Fruit fly (Drosophila melanogaster) whole organism, embryonic: Measurements from ENCODE around the gene Sec5.

Source experiments
- CG1024 ChIP-seq: fragments of 200-800 bp; sonication (Bioruptor generic); IDR thresholded peaks from 2 replicates; pipeline ENCODE4 v1.3.6; 2022; ENCODE audit warnings: missing biosample characterization, missing genetic modification characterization
- CG12659 ChIP-seq: fragments of 200-800 bp; sonication (Bioruptor generic); optimal IDR thresholded peaks from 3 replicates; lab custom pipeline; 2017; ENCODE audit warnings: mild to moderate bottlenecking, missing biosample characterization, missing genetic modification reagents, missing genetic modification characterization
- CG12769 ChIP-seq: fragments of 200-800 bp; sonication (Bioruptor generic); optimal IDR thresholded peaks from 2 replicates; lab custom pipeline; 2019; ENCODE audit warnings: missing biosample characterization, mild to moderate bottlenecking, missing genetic modification characterization, moderate library complexity
- CG17361 ChIP-seq: fragments of 200-800 bp; sonication (Bioruptor generic); IDR thresholded peaks from 3 replicates; pipeline ENCODE4 v1.3.6; 2022; ENCODE audit warnings: missing biosample characterization, missing genetic modification characterization
- CG17612 ChIP-seq: fragments of 200-800 bp; sonication (Bioruptor generic); IDR thresholded peaks from 2 replicates; pipeline ENCODE4 v1.3.6; 2022; ENCODE audit warnings: missing biosample characterization, missing genetic modification characterization
- CG18764 ChIP-seq: fragments of 200-800 bp; sonication (Bioruptor generic); optimal IDR thresholded peaks from 3 replicates; lab custom pipeline; 2016; ENCODE audit warnings: missing biosample characterization, missing genetic modification characterization
- CG2875 ChIP-seq: fragments of 200-800 bp; sonication (Bioruptor generic); optimal IDR thresholded peaks from 2 replicates; lab custom pipeline; 2017; ENCODE audit warnings: missing biosample characterization, mild to moderate bottlenecking, missing genetic modification characterization, missing genetic modification reagents
- CG30403 ChIP-seq: fragments of 200-800 bp; sonication (Bioruptor generic); optimal IDR thresholded peaks from 3 replicates; lab custom pipeline; 2016; ENCODE audit warnings: missing biosample characterization, missing genetic modification characterization
- CG30431 ChIP-seq: fragments of 200-800 bp; sonication (Bioruptor generic); optimal IDR thresholded peaks from 2 replicates; lab custom pipeline; 2017; ENCODE audit warnings: missing biosample characterization, missing genetic modification characterization
- CG31224 ChIP-seq: fragments of 200-800 bp; sonication (Bioruptor generic); IDR thresholded peaks from 2 replicates; pipeline ENCODE4 v1.3.6; 2022; ENCODE audit warnings: missing biosample characterization, missing genetic modification characterization
- CG6272 ChIP-seq: fragments of 200-800 bp; sonication (Bioruptor generic); IDR thresholded peaks from 2 replicates; pipeline ENCODE4 v1.3.6; 2022; ENCODE audit warnings: missing biosample characterization, missing genetic modification characterization
- CG9727 ChIP-seq: fragments of 200-800 bp; sonication (Bioruptor generic); optimal IDR thresholded peaks from 3 replicates; lab custom pipeline; 2017; ENCODE audit warnings: missing biosample characterization, mild to moderate bottlenecking, missing genetic modification characterization
- Chrac-16 ChIP-seq: fragments of 200-800 bp; sonication (Bioruptor generic); optimal IDR thresholded peaks from 3 replicates; lab custom pipeline; 2016; ENCODE audit warnings: missing biosample characterization, missing genetic modification characterization
- CrebB ChIP-seq: fragments of 200-800 bp; sonication (Bioruptor generic); optimal IDR thresholded peaks from 3 replicates; lab custom pipeline; 2018; ENCODE audit warnings: missing biosample characterization, mild to moderate bottlenecking, missing genetic modification characterization
- Dek ChIP-seq: fragments of 200-800 bp; sonication (Bioruptor generic); optimal IDR thresholded peaks from 3 replicates; lab custom pipeline; 2019; ENCODE audit warnings: missing biosample characterization, mild to moderate bottlenecking, missing genetic modification characterization, moderate library complexity
- Dip3 ChIP-seq: fragments of 200-800 bp; sonication (Bioruptor generic); optimal IDR thresholded peaks from 3 replicates; lab custom pipeline; 2016; ENCODE audit warnings: missing biosample characterization, missing genetic modification characterization
- E2f2 ChIP-seq: fragments of 200-800 bp; sonication (Bioruptor generic); IDR thresholded peaks from 2 replicates; pipeline ENCODE4 v1.3.6; 2022; ENCODE audit warnings: missing biosample characterization, missing genetic modification characterization
- Eip74EF ChIP-seq, 2 experiments: fragments of 200-800 bp in 1 of 2; fragments of >200 bp in 1 of 2; sonication (Bioruptor generic) in 1 of 2; optimal IDR thresholded peaks; 2 replicates each; lab custom pipeline; 2017 to 2019; ENCODE audit warnings: missing biosample characterization in 2 of 2, missing genetic modification characterization in 2 of 2, mild to moderate bottlenecking in 1 of 2, moderate library complexity in 1 of 2
- Fer1 ChIP-seq: fragments of 200-800 bp; sonication (Bioruptor generic); optimal IDR thresholded peaks from 2 replicates; lab custom pipeline; 2017; ENCODE audit warnings: missing biosample characterization, mild to moderate bottlenecking, missing genetic modification characterization
- Gsc ChIP-seq: fragments of 200-800 bp; sonication (Bioruptor generic); IDR thresholded peaks from 2 replicates; pipeline ENCODE4 v1.3.6; 2022; ENCODE audit warnings: missing biosample characterization, missing genetic modification characterization
- Hr51 ChIP-seq, 2 experiments: fragments of 200-800 bp; sonication (Bioruptor generic); optimal IDR thresholded peaks; 2 replicates in 1 of 2; 3 replicates in 1 of 2; lab custom pipeline; 2016 to 2018; ENCODE audit warnings: missing biosample characterization in 2 of 2, missing genetic modification characterization in 2 of 2, mild to moderate bottlenecking in 1 of 2, moderate library complexity in 1 of 2
- Hr78 ChIP-seq, 2 experiments: fragments of 200-800 bp in 1 of 2; fragments of >200 bp in 1 of 2; sonication (Bioruptor generic) in 1 of 2; optimal IDR thresholded peaks; 2 replicates each; lab custom pipeline; 2017 to 2019; ENCODE audit warnings: missing biosample characterization in 2 of 2, missing genetic modification characterization in 2 of 2, mild to moderate bottlenecking in 1 of 2, moderate library complexity in 1 of 2
- Lpt ChIP-seq: fragments of >200 bp; optimal IDR thresholded peaks from 2 replicates; lab custom pipeline; 2018; ENCODE audit warnings: missing biosample characterization, missing genetic modification characterization
- Myb ChIP-seq: fragments of 200-800 bp; sonication (Bioruptor generic); optimal IDR thresholded peaks from 2 replicates; lab custom pipeline; 2016; ENCODE audit warnings: missing biosample characterization, missing genetic modification characterization
- NfI ChIP-seq: fragments of 200-800 bp; sonication (Bioruptor generic); optimal IDR thresholded peaks from 3 replicates; lab custom pipeline; 2018; ENCODE audit warnings: missing biosample characterization, mild to moderate bottlenecking, missing genetic modification characterization, moderate library complexity
- Oaz ChIP-seq: fragments of 200-800 bp; sonication (Bioruptor generic); IDR thresholded peaks from 2 replicates; pipeline ENCODE4 v1.3.6; 2022; ENCODE audit warnings: missing biosample characterization, missing genetic modification characterization
- Sin3A ChIP-seq: fragments of >200 bp; optimal IDR thresholded peaks from 2 replicates; lab custom pipeline; 2018
- bcd ChIP-seq: fragments of 200-800 bp; sonication (Bioruptor generic); optimal IDR thresholded peaks from 2 replicates; lab custom pipeline; 2017; ENCODE audit warnings: missing biosample characterization, mild to moderate bottlenecking, missing genetic modification characterization
- bowl ChIP-seq: fragments of 200-800 bp; sonication (Bioruptor generic); IDR thresholded peaks from 2 replicates; pipeline ENCODE4 v1.3.6; 2022; ENCODE audit warnings: missing biosample characterization, missing genetic modification characterization
- bsh ChIP-seq, 2 experiments: fragments of 200-800 bp; sonication (Bioruptor generic); optimal IDR thresholded peaks; 2 replicates each; lab custom pipeline; 2017 to 2018; ENCODE audit warnings: mild to moderate bottlenecking in 2 of 2, missing biosample characterization in 2 of 2, missing genetic modification characterization in 2 of 2, moderate library complexity in 1 of 2
- cg ChIP-seq: fragments of 200-800 bp; sonication (Bioruptor generic); optimal IDR thresholded peaks from 3 replicates; lab custom pipeline; 2019; ENCODE audit warnings: missing biosample characterization, mild to moderate bottlenecking, missing genetic modification characterization, moderate library complexity
- crc ChIP-seq: fragments of 200-800 bp; sonication (Bioruptor generic); optimal IDR thresholded peaks from 2 replicates; lab custom pipeline; 2016; ENCODE audit warnings: missing biosample characterization, missing genetic modification characterization
- dmrt99B ChIP-seq: fragments of 200-800 bp; sonication (Bioruptor generic); optimal IDR thresholded peaks from 2 replicates; lab custom pipeline; 2018; ENCODE audit warnings: missing biosample characterization, mild to moderate bottlenecking, missing genetic modification characterization, moderate library complexity
- exex ChIP-seq: fragments of 200-800 bp; sonication (Bioruptor generic); optimal IDR thresholded peaks from 4 replicates; lab custom pipeline; 2018; ENCODE audit warnings: missing biosample characterization, mild to moderate bottlenecking, missing genetic modification characterization, moderate library complexity
- grn ChIP-seq: fragments of 200-800 bp; sonication (Bioruptor generic); optimal IDR thresholded peaks from 3 replicates; lab custom pipeline; 2017; ENCODE audit warnings: missing biosample characterization, missing genetic modification characterization
- ham ChIP-seq: fragments of 200-800 bp; sonication (Bioruptor generic); IDR thresholded peaks from 2 replicates; pipeline ENCODE4 v1.3.6; 2022; ENCODE audit warnings: missing biosample characterization, missing genetic modification characterization
- lbe ChIP-seq: fragments of 200-800 bp; sonication (Bioruptor generic); optimal IDR thresholded peaks from 2 replicates; lab custom pipeline; 2016; ENCODE audit warnings: missing biosample characterization, mild to moderate bottlenecking, missing genetic modification characterization
- mam ChIP-seq: fragments of 200-800 bp; sonication (Bioruptor generic); optimal IDR thresholded peaks from 3 replicates; lab custom pipeline; 2016; ENCODE audit warnings: missing biosample characterization, missing genetic modification characterization
- nom ChIP-seq: fragments of 200-800 bp; sonication (Bioruptor generic); optimal IDR thresholded peaks from 2 replicates; lab custom pipeline; 2017; ENCODE audit warnings: missing biosample characterization, missing genetic modification characterization, mild to moderate bottlenecking, moderate library complexity, missing genetic modification reagents
- onecut ChIP-seq: fragments of 200-800 bp; sonication (Bioruptor generic); IDR thresholded peaks from 2 replicates; pipeline ENCODE4 v1.3.6; 2022; ENCODE audit warnings: missing biosample characterization, missing genetic modification characterization
- otp ChIP-seq: fragments of 200-800 bp; sonication (Bioruptor generic); IDR thresholded peaks from 3 replicates; pipeline ENCODE4, ENCODE4 v1.3.6; 2022; ENCODE audit warnings: missing biosample characterization, missing genetic modification characterization
- pan ChIP-seq, 4 experiments: fragments of >200 bp in 3 of 4; fragments of 200-800 bp in 1 of 4; sonication (Bioruptor generic) in 1 of 4; optimal IDR thresholded peaks in 3 of 4; IDR thresholded peaks in 1 of 4; 2 replicates each; pipeline versions ENCODE4 v1.3.6 to Lab custom; 2017 to 2022; ENCODE audit warnings: missing biosample characterization in 2 of 4, missing genetic modification characterization in 2 of 4, mixed read lengths in 1 of 4
- pnt ChIP-seq: fragments of 200-800 bp; sonication (Bioruptor generic); optimal IDR thresholded peaks from 3 replicates; lab custom pipeline; 2016; ENCODE audit warnings: missing biosample characterization, missing genetic modification characterization
- pros ChIP-seq: fragments of 200-800 bp; sonication (Bioruptor generic); optimal IDR thresholded peaks from 3 replicates; lab custom pipeline; 2019; ENCODE audit warnings: missing biosample characterization, mild to moderate bottlenecking, missing genetic modification characterization, moderate library complexity
- ssp ChIP-seq: fragments of 200-800 bp; sonication (Bioruptor generic); IDR thresholded peaks from 2 replicates; pipeline ENCODE4 v1.3.6; 2022; ENCODE audit warnings: missing biosample characterization, missing genetic modification characterization
- sug ChIP-seq: fragments of 200-800 bp; optimal IDR thresholded peaks from 2 replicates; lab custom pipeline; 2019; ENCODE audit warnings: missing biosample characterization, mild to moderate bottlenecking, missing genetic modification characterization, moderate library complexity
- twi ChIP-seq: fragments of 200-800 bp; optimal IDR thresholded peaks from 2 replicates; lab custom pipeline; 2019; ENCODE audit warnings: missing biosample characterization, mild to moderate bottlenecking, missing genetic modification characterization, moderate library complexity
- vvl ChIP-seq: fragments of 200-800 bp; sonication (Bioruptor generic); IDR thresholded peaks from 2 replicates; pipeline ENCODE4 v1.3.6; 2022; ENCODE audit warnings: missing biosample characterization, missing genetic modification characterization

Sec5 gene

dm6 chr2L:3507209-3508164, 50.4 kb downstream of the Sec5 start, which contains the start of gene tim (continued):
- TF ChIP-seq NfI (GFP tag; lab: Kevin White, UChicago) (no peak), Dip3 (GFP tag; lab: Kevin White, UChicago) (no peak), CG18764 (GFP tag; lab: Kevin White, UChicago) (no peak), pan (optimal IDR thresholded peaks at IDR 0.05; lab: Kevin White, UChicago) (no peak), pan (GFP tag; optimal IDR thresholded peaks at IDR 0.05 in 1 of 2, IDR thresholded peaks at IDR 0.05 in 1 of 2) (no peak), CG31224 (GFP tag; lab: Robert Waterston, UW) (no peak), CG17612 (GFP tag; lab: Robert Waterston, UW) (no peak), Chrac-16 (GFP tag; lab: Kevin White, UChicago) (no peak), CG30403 (peak; percentile 57), Myb (no peak), sug (tag; lab: Kevin White, UChicago) (no peak), onecut (GFP tag; lab: Robert Waterston, UW) (no peak), CG9727 (GFP tag; lab: Kevin White, UChicago) (peak; percentile 43), CG2875 (GFP tag; lab: Kevin White, UChicago) (peak; percentile 5), twi (tag; lab: Kevin White, UChicago) (no peak), Gsc (no peak), CG17361 (GFP tag; lab: Robert Waterston, UW) (peak; percentile 51; the same call in 2 of the 3 replicates), grn (no peak), dmrt99B (no peak), Hr51 (GFP tag; optimal IDR thresholded peaks at IDR 0.05; lab: Kevin White, UChicago) (no peak), CrebB (tag; lab: Kevin White, UChicago) (no peak), pnt (GFP tag; lab: Kevin White, UChicago) (no peak), ssp (GFP tag; lab: Robert Waterston, UW) (no peak), Fer1 (GFP tag; lab: Kevin White, UChicago) (no peak), E2f2 (GFP tag; lab: Robert Waterston, UW) (no peak), bowl (GFP tag; lab: Robert Waterston, UW) (no peak; the same call in 1 of the 2 replicates), otp (no peak), Oaz (GFP tag; lab: Robert Waterston, UW) (no peak), mam (GFP tag; lab: Kevin White, UChicago) (no peak), CG12659 (GFP tag; lab: Kevin White, UChicago) (peak; percentile 40), CG6272 (GFP tag; lab: Robert Waterston, UW) (no peak), Hr78 (GFP tag; optimal IDR thresholded peaks at IDR 0.05; lab: Kevin White, UChicago) (no peak), cg (peak; percentile 77), Lpt (GFP tag; lab: Kevin White, UChicago) (no peak), bsh (GFP tag; optimal IDR thresholded peaks at IDR 0.05; lab: Kevin White, UChicago) (peak in 1 of 2 experiments; percentile 50), bcd (GFP tag; lab: Kevin White, UChicago) (peak; percentile 42), CG30431 (GFP tag; lab: Kevin White, UChicago) (no peak), Eip74EF (GFP tag; optimal IDR thresholded peaks at IDR 0.05; lab: Kevin White, UChicago) (no peak), exex (tag; lab: Kevin White, UChicago) (no peak), lbe (GFP tag; lab: Kevin White, UChicago) (no peak), crc (GFP tag; lab: Kevin White, UChicago) (no peak), ham (no peak), vvl (GFP tag; lab: Robert Waterston, UW) (peak; percentile 46), CG1024 (no peak), Sin3A (no peak), nom (GFP tag; lab: Kevin White, UChicago) (no peak), pros (GFP tag; lab: Kevin White, UChicago) (no peak), CG12769 (no peak), Dek (tag; lab: Kevin White, UChicago) (no peak)
